Fruit fly (Drosophila melanogaster) whole organism, embryonic: ENCODE measurements around the gene CBP.
A peak's percentile ranks its signal among the peaks of the same experiment; 100 is the strongest.

Source experiments
- Antp ChIP-seq: fragments of 200-800 bp; sonication (Bioruptor generic); optimal IDR thresholded peaks from 3 replicates; lab custom pipeline; 2016; ENCODE audit warnings: missing biosample characterization, missing genetic modification characterization
- CG10366 ChIP-seq: fragments of 200-800 bp; sonication (Bioruptor generic); IDR thresholded peaks from 2 replicates; pipeline ENCODE4 v1.3.6; 2022; ENCODE audit warnings: missing biosample characterization, missing genetic modification characterization
- CG11247 ChIP-seq: fragments of 200-800 bp; sonication (Bioruptor generic); IDR thresholded peaks from 2 replicates; pipeline ENCODE4 v1.3.6; 2022; ENCODE audit warnings: missing biosample characterization, missing genetic modification characterization
- CG12071 ChIP-seq: fragments of 200-800 bp; sonication (Bioruptor generic); optimal IDR thresholded peaks from 3 replicates; lab custom pipeline; 2018; ENCODE audit warnings: missing biosample characterization, mild to moderate bottlenecking, missing genetic modification characterization
- CG12744 ChIP-seq: fragments of 200-800 bp; sonication (Bioruptor generic); optimal IDR thresholded peaks from 2 replicates; lab custom pipeline; 2016; ENCODE audit warnings: missing biosample characterization, missing genetic modification characterization
- CG12769 ChIP-seq: fragments of 200-800 bp; sonication (Bioruptor generic); optimal IDR thresholded peaks from 2 replicates; lab custom pipeline; 2019; ENCODE audit warnings: missing biosample characterization, mild to moderate bottlenecking, missing genetic modification characterization, moderate library complexity
- CG14860 ChIP-seq: fragments of 200-800 bp; sonication (Bioruptor generic); IDR thresholded peaks from 3 replicates; pipeline ENCODE4 v1.3.6; 2022; ENCODE audit warnings: missing biosample characterization, missing genetic modification characterization; ENCODE audit not compliant: partially characterized antibody
- CG16815 ChIP-seq: fragments of 200-800 bp; sonication (Bioruptor generic); optimal IDR thresholded peaks from 3 replicates; lab custom pipeline; 2017; ENCODE audit warnings: missing biosample characterization, mild to moderate bottlenecking, missing genetic modification characterization
- CG2120 ChIP-seq: fragments of 200-800 bp; sonication (Bioruptor generic); optimal IDR thresholded peaks from 3 replicates; lab custom pipeline; 2016; ENCODE audit warnings: missing biosample characterization, missing genetic modification characterization
- CG2199 ChIP-seq: fragments of 200-800 bp; sonication (Bioruptor generic); IDR thresholded peaks from 3 replicates; pipeline ENCODE4 v1.3.6; 2022; ENCODE audit warnings: missing biosample characterization, missing genetic modification characterization
- CG30403 ChIP-seq: fragments of 200-800 bp; sonication (Bioruptor generic); optimal IDR thresholded peaks from 3 replicates; lab custom pipeline; 2016; ENCODE audit warnings: missing biosample characterization, missing genetic modification characterization
- CG32532 ChIP-seq: fragments of 200-800 bp; sonication (Bioruptor generic); IDR thresholded peaks from 2 replicates; pipeline ENCODE4 v1.3.6; 2022; ENCODE audit warnings: missing biosample characterization, missing genetic modification characterization
- CG3407 ChIP-seq: fragments of 200-800 bp; sonication (Bioruptor generic); optimal IDR thresholded peaks from 2 replicates; lab custom pipeline; 2018; ENCODE audit warnings: missing biosample characterization, mild to moderate bottlenecking, missing genetic modification characterization
- CG3726 ChIP-seq: fragments of 200-800 bp; sonication (Bioruptor generic); IDR thresholded peaks from 3 replicates; pipeline ENCODE4, ENCODE4 v1.3.6; 2022; ENCODE audit warnings: missing biosample characterization, missing genetic modification characterization
- CG3847 ChIP-seq: fragments of 200-800 bp; sonication (Bioruptor generic); IDR thresholded peaks from 2 replicates; pipeline ENCODE4 v1.3.6; 2022; ENCODE audit warnings: missing biosample characterization, missing genetic modification characterization
- CG4424 ChIP-seq: fragments of 200-800 bp; sonication (Bioruptor generic); optimal IDR thresholded peaks from 3 replicates; lab custom pipeline; 2016; ENCODE audit warnings: missing biosample characterization, missing genetic modification characterization
- CG6175 ChIP-seq: fragments of 200-800 bp; sonication (Bioruptor generic); IDR thresholded peaks from 3 replicates; pipeline ENCODE4 v1.3.6; 2022; ENCODE audit warnings: missing biosample characterization, missing genetic modification characterization
- CG6791 ChIP-seq: fragments of 200-800 bp; sonication (Bioruptor generic); IDR thresholded peaks from 3 replicates; pipeline ENCODE4 v1.3.6; 2022; ENCODE audit warnings: missing biosample characterization, missing genetic modification characterization; ENCODE audit not compliant: partially characterized antibody
- CG7556 ChIP-seq: fragments of 200-800 bp; sonication (Bioruptor generic); optimal IDR thresholded peaks from 2 replicates; lab custom pipeline; 2017; ENCODE audit warnings: missing biosample characterization, mild to moderate bottlenecking, missing genetic modification characterization
- CG9817 ChIP-seq: fragments of 200-800 bp; sonication (Bioruptor generic); optimal IDR thresholded peaks from 2 replicates; lab custom pipeline; 2018; ENCODE audit warnings: missing biosample characterization, mild to moderate bottlenecking, missing genetic modification characterization, moderate library complexity
- Fer1 ChIP-seq: fragments of 200-800 bp; sonication (Bioruptor generic); optimal IDR thresholded peaks from 2 replicates; lab custom pipeline; 2017; ENCODE audit warnings: missing biosample characterization, mild to moderate bottlenecking, missing genetic modification characterization
- Fer3 ChIP-seq: fragments of 200-800 bp; sonication (Bioruptor generic); optimal IDR thresholded peaks from 2 replicates; lab custom pipeline; 2018; ENCODE audit warnings: missing biosample characterization, mild to moderate bottlenecking, missing genetic modification characterization, moderate library complexity
- Hand ChIP-seq: fragments of 200-800 bp; sonication (Bioruptor generic); optimal IDR thresholded peaks from 2 replicates; lab custom pipeline; 2017; ENCODE audit warnings: mild to moderate bottlenecking, missing biosample characterization, missing genetic modification reagents, missing genetic modification characterization
- Hr3 ChIP-seq: fragments of 200-800 bp; sonication (Bioruptor generic); optimal IDR thresholded peaks from 3 replicates; lab custom pipeline; 2016; ENCODE audit warnings: missing biosample characterization, missing genetic modification characterization
- Hr51 ChIP-seq, 2 experiments: fragments of 200-800 bp; sonication (Bioruptor generic); optimal IDR thresholded peaks; 2 replicates in 1 of 2; 3 replicates in 1 of 2; lab custom pipeline; 2016 to 2018; ENCODE audit warnings: missing biosample characterization in 2 of 2, missing genetic modification characterization in 2 of 2, mild to moderate bottlenecking in 1 of 2, moderate library complexity in 1 of 2
- Med ChIP-seq: fragments of 200-800 bp; sonication (Bioruptor generic); peaks from one replicate; lab custom pipeline; 2016; ENCODE audit warnings: missing biosample characterization, missing genetic modification characterization, mild to moderate bottlenecking, inconsistent platforms, moderate library complexity
- Oli ChIP-seq: fragments of 200-800 bp; sonication (Bioruptor generic); optimal IDR thresholded peaks from 2 replicates; lab custom pipeline; 2018; ENCODE audit warnings: missing biosample characterization, mild to moderate bottlenecking, missing genetic modification characterization, moderate library complexity
- Poxn ChIP-seq: fragments of 200-800 bp; sonication (Bioruptor generic); IDR thresholded peaks from 2 replicates; pipeline ENCODE4 v1.3.6; 2022; ENCODE audit warnings: missing biosample characterization, missing genetic modification characterization
- Xrp1 ChIP-seq: fragments of 200-800 bp; sonication (Bioruptor generic); IDR thresholded peaks from 2 replicates; pipeline ENCODE4 v1.3.6; 2022; ENCODE audit warnings: missing biosample characterization, missing genetic modification characterization
- ash1 ChIP-seq: fragments of 200-800 bp; sonication (Bioruptor generic); optimal IDR thresholded peaks from 2 replicates; lab custom pipeline; 2018; ENCODE audit warnings: missing biosample characterization, mild to moderate bottlenecking, missing genetic modification characterization
- cas ChIP-seq: fragments of 200-800 bp; sonication (Bioruptor generic); IDR thresholded peaks from 2 replicates; pipeline ENCODE4 v1.3.6; 2022; ENCODE audit warnings: missing biosample characterization, missing genetic modification characterization
- cato ChIP-seq: fragments of 200-800 bp; sonication (Bioruptor generic); optimal IDR thresholded peaks from 2 replicates; lab custom pipeline; 2016; ENCODE audit warnings: missing biosample characterization, missing genetic modification characterization, borderline replicate concordance
- chn ChIP-seq: fragments of 200-800 bp; sonication (Bioruptor generic); optimal IDR thresholded peaks from 2 replicates; lab custom pipeline; 2016; ENCODE audit warnings: missing biosample characterization, missing genetic modification characterization
- disco-r ChIP-seq: fragments of 200-800 bp; sonication (Bioruptor generic); optimal IDR thresholded peaks from 2 replicates; lab custom pipeline; 2016; ENCODE audit warnings: missing biosample characterization, missing genetic modification characterization
- dysf ChIP-seq: fragments of 200-800 bp; sonication (Bioruptor generic); IDR thresholded peaks from 3 replicates; pipeline ENCODE4 v1.3.6; 2022; ENCODE audit warnings: missing biosample characterization, missing genetic modification characterization
- eve ChIP-seq, 2 experiments: fragments of >200 bp; optimal IDR thresholded peaks; 2 replicates each; lab custom pipeline; 2017; ENCODE audit warnings: missing biosample characterization in 2 of 2, missing genetic modification characterization in 2 of 2
- gce ChIP-seq: fragments of 200-800 bp; sonication (Bioruptor generic); IDR thresholded peaks from 3 replicates; pipeline ENCODE4 v1.3.6; 2022; ENCODE audit warnings: missing biosample characterization, missing genetic modification characterization
- gcm ChIP-seq: fragments of 200-800 bp; sonication (Bioruptor generic); optimal IDR thresholded peaks from 2 replicates; lab custom pipeline; 2019; ENCODE audit warnings: missing biosample characterization, mild to moderate bottlenecking, missing genetic modification characterization, moderate library complexity
- hb ChIP-seq: fragments of 200-800 bp; sonication (Bioruptor generic); IDR thresholded peaks from 3 replicates; pipeline ENCODE4 v1.3.6; 2022; ENCODE audit warnings: missing biosample characterization, missing genetic modification characterization; ENCODE audit not compliant: partially characterized antibody
- nerfin-1 ChIP-seq: fragments of 200-800 bp; sonication (Bioruptor generic); optimal IDR thresholded peaks from 3 replicates; lab custom pipeline; 2019; ENCODE audit warnings: missing biosample characterization, mild to moderate bottlenecking, missing genetic modification characterization, moderate library complexity
- nmo ChIP-seq: fragments of 200-800 bp; sonication (Bioruptor generic); optimal IDR thresholded peaks from 2 replicates; lab custom pipeline; 2018; ENCODE audit warnings: missing biosample characterization, mild to moderate bottlenecking, missing genetic modification characterization, moderate library complexity
- pum ChIP-seq: fragments of 200-800 bp; sonication (Bioruptor generic); optimal IDR thresholded peaks from 2 replicates; lab custom pipeline; 2016; ENCODE audit warnings: missing biosample characterization, missing genetic modification characterization
- ranshi ChIP-seq: fragments of 200-800 bp; sonication (Bioruptor generic); IDR thresholded peaks from 2 replicates; pipeline ENCODE4 v1.3.6; 2022; ENCODE audit warnings: missing biosample characterization, missing genetic modification characterization
- run ChIP-seq: fragments of 200-800 bp; sonication (Bioruptor generic); optimal IDR thresholded peaks from 3 replicates; lab custom pipeline; 2018; ENCODE audit warnings: missing biosample characterization, mild to moderate bottlenecking, missing genetic modification characterization
- sens ChIP-seq: fragments of 200-800 bp; sonication (Bioruptor generic); peaks from one replicate; lab custom pipeline; 2016; ENCODE audit warnings: missing biosample characterization, missing genetic modification characterization
- shn ChIP-seq: fragments of 200-800 bp; sonication (Bioruptor generic); optimal IDR thresholded peaks from 3 replicates; lab custom pipeline; 2016; ENCODE audit warnings: missing biosample characterization, missing genetic modification characterization
- slp2 ChIP-seq: fragments of 200-800 bp; sonication (Bioruptor generic); optimal IDR thresholded peaks from 2 replicates; lab custom pipeline; 2016; ENCODE audit warnings: missing biosample characterization, missing genetic modification characterization
- tx ChIP-seq: fragments of 200-800 bp; sonication (Bioruptor generic); optimal IDR thresholded peaks from 2 replicates; lab custom pipeline; 2016; ENCODE audit warnings: missing biosample characterization, missing genetic modification characterization

The CBP gene

dm6 chrX:7299399-7300355 is 37.5 kb upstream of the CBP start (continued):
- TF ChIP-seq CG10366 = peak; percentile 29; the same call in 1 of the 2 replicates
- TF ChIP-seq CG14860 (GFP tag; lab: Robert Waterston, UW) = no peak
- no peak for TF ChIP-seq Hr3 (GFP tag; lab: Kevin White, UChicago)
- no peak for TF ChIP-seq CG3726 (GFP tag; lab: Robert Waterston, UW)
- TF ChIP-seq chn (GFP tag; lab: Kevin White, UChicago) = peak; percentile 24
- no peak for TF ChIP-seq cas (GFP tag; lab: Robert Waterston, UW)
- TF ChIP-seq Poxn (GFP tag; lab: Robert Waterston, UW) = no peak
- no peak for TF ChIP-seq ranshi (GFP tag; lab: Robert Waterston, UW)
- no peak for TF ChIP-seq Hand (GFP tag; lab: Kevin White, UChicago)
- peak; percentile 53 for TF ChIP-seq CG7556 (GFP tag; lab: Kevin White, UChicago)
- no peak for TF ChIP-seq run
- peak; percentile 18 for TF ChIP-seq Antp (GFP tag; lab: Kevin White, UChicago)
- TF ChIP-seq CG9817 (tag; lab: Kevin White, UChicago) = peak; percentile 57
- peak; percentile 100 for TF ChIP-seq CG3407 (GFP tag; lab: Kevin White, UChicago)
- peak; percentile 21 for TF ChIP-seq slp2 (GFP tag; lab: Kevin White, UChicago)
- peak; percentile 41 for TF ChIP-seq tx (GFP tag; lab: Kevin White, UChicago)
- TF ChIP-seq Hr51 (GFP tag; optimal IDR thresholded peaks at IDR 0.05; lab: Kevin White, UChicago) = peak in 1 of 2 experiments; percentile 70
- peak; percentile 55 for TF ChIP-seq Xrp1 (GFP tag; lab: Robert Waterston, UW)
- no peak for TF ChIP-seq eve (GFP tag; optimal IDR thresholded peaks at IDR 0.05; lab: Kevin White, UChicago)
- peak; percentile 50; the same call in 1 of the 2 replicates for TF ChIP-seq CG32532 (GFP tag; lab: Robert Waterston, UW)
- TF ChIP-seq CG3847 (GFP tag; lab: Robert Waterston, UW) = 0 out of 2 replicates have a peak, but pooled peaks have one; percentile 27
- TF ChIP-seq Fer1 (GFP tag; lab: Kevin White, UChicago) = peak; percentile 17
- peak; percentile 65 for TF ChIP-seq CG30403 (GFP tag; lab: Kevin White, UChicago)
- TF ChIP-seq CG2120 (GFP tag; lab: Kevin White, UChicago) = peak; percentile 72
- peak; percentile 2 for TF ChIP-seq CG4424
- no peak; the same call in 2 of the 3 replicates for TF ChIP-seq gce (GFP tag; lab: Robert Waterston, UW)
- peak; percentile 67 for TF ChIP-seq Oli (tag; lab: Kevin White, UChicago)
- TF ChIP-seq CG6175 (GFP tag; lab: Robert Waterston, UW) = peak; percentile 99
- peak; percentile 72 for TF ChIP-seq dysf (GFP tag; lab: Robert Waterston, UW)
- peak; percentile 88 for TF ChIP-seq sens (GFP tag; lab: Kevin White, UChicago)
- TF ChIP-seq pum = peak; percentile 10
- TF ChIP-seq CG12744 (GFP tag; lab: Kevin White, UChicago) = no peak
- TF ChIP-seq CG2199 (GFP tag; lab: Robert Waterston, UW) = no peak
- peak; percentile 48 for TF ChIP-seq nmo (GFP tag; lab: Kevin White, UChicago)
- TF ChIP-seq CG11247 (GFP tag; lab: Robert Waterston, UW) = no peak
- peak; percentile 94 for TF ChIP-seq shn (GFP tag; lab: Kevin White, UChicago)
- no peak for TF ChIP-seq ash1 (GFP tag; lab: Kevin White, UChicago)
- peak; percentile 97 for TF ChIP-seq Med (GFP tag; lab: Kevin White, UChicago)
- peak; percentile 22 for TF ChIP-seq gcm (GFP tag; lab: Kevin White, UChicago)
- peak; percentile 36 for TF ChIP-seq nerfin-1 (tag; lab: Kevin White, UChicago)
- no peak for TF ChIP-seq disco-r
- peak; percentile 18 for TF ChIP-seq CG16815 (GFP tag; lab: Kevin White, UChicago)
- peak; percentile 81 for TF ChIP-seq CG12769 (tag; lab: Kevin White, UChicago)
- TF ChIP-seq cato = no peak
- no peak for TF ChIP-seq hb (GFP tag; lab: Robert Waterston, UW)
- no peak for TF ChIP-seq CG12071
- TF ChIP-seq Fer3 (tag; lab: Kevin White, UChicago) = peak; percentile 47
- no peak for TF ChIP-seq CG6791 (GFP tag; lab: Robert Waterston, UW)
